Fruit fly (Drosophila melanogaster): Measurements from ENCODE around the gene for.

for gene

DNA sequence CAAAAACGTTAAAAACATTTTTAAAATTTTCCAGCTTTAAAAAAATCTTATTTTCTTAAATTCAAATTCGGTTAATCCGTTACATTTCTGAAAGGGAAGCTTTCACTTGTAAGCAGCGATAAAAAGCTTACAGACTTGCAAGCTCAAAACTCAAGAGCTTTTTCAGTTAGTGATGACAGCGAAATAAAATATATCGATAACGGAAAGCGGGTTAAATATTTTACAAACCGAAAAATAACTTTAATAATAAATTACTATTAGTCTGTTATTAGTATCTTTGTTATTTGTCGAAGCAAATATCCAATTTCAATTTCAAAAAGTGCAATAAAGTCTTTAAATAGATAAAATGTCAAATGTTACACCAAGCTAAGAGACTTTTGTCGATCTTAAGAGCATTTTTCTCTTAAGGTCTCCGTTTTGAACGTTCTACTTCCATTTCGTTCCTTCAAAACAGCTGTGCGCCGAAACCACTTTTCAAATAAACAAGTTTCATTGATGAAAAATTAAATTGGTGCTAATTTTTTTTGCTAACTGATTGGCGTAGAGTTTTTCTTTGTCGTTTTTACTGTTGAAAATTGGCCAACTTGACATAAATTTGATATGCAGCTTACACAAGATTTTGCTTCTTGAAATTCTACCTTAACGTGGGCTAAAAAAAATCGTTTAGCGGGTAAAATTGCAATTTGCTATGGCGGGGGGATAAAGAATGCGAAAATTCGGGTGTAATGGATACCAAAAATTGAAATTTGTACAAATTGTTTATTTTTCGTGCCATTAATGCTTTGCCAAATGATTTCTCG lies 8.4 kb downstream of the for start (continued):
- TF ChIP-seq Dref (GFP tag; IDR thresholded peaks at IDR 0.05) = peak; percentile 56
- TF ChIP-seq CG6854 (GFP tag; optimal IDR thresholded peaks at IDR 0.05) = no peak
- TF ChIP-seq pzg (GFP tag; optimal IDR thresholded peaks at IDR 0.05) = peak; percentile 19
- peak; percentile 55; the same call in 1 of the 2 replicates for TF ChIP-seq amos (GFP tag; IDR thresholded peaks at IDR 0.05; ENCODE audit: partially characterized antibody)
- TF ChIP-seq Fer1 (GFP tag; optimal IDR thresholded peaks at IDR 0.05) = peak; percentile 2
- no peak for TF ChIP-seq tx (GFP tag; optimal IDR thresholded peaks at IDR 0.05)
- TF ChIP-seq CG33557 (GFP tag; optimal IDR thresholded peaks at IDR 0.05) = no peak
- TF ChIP-seq gem (tag; optimal IDR thresholded peaks at IDR 0.05) = peak; percentile 28
- TF ChIP-seq CG11695 (GFP tag; IDR thresholded peaks at IDR 0.05) = 0 out of 3 replicates have a peak, but pooled peaks have one; percentile 16
- TF ChIP-seq CG17802 (tag; optimal IDR thresholded peaks at IDR 0.05) = no peak
- no peak for TF ChIP-seq Oaz (GFP tag; IDR thresholded peaks at IDR 0.05)
- no peak for TF ChIP-seq Awh (GFP tag; IDR thresholded peaks at IDR 0.05)
- no peak for TF ChIP-seq gsb-n (tag; optimal IDR thresholded peaks at IDR 0.05)
- no peak for TF ChIP-seq jigr1 (GFP tag; IDR thresholded peaks at IDR 0.05)
- TF ChIP-seq ac (GFP tag; optimal IDR thresholded peaks at IDR 0.05) = no peak
- TF ChIP-seq Rfx (GFP tag; IDR thresholded peaks at IDR 0.05) = peak; percentile 26; the same call in 1 of the 2 replicates
- no peak for TF ChIP-seq CG6254 (GFP tag; optimal IDR thresholded peaks at IDR 0.05)
- TF ChIP-seq CG30403 (GFP tag; optimal IDR thresholded peaks at IDR 0.05) = no peak
- TF ChIP-seq CG10979 (tag; optimal IDR thresholded peaks at IDR 0.05) = no peak
- peak; percentile 89 for TF ChIP-seq CG3163 (GFP tag; optimal IDR thresholded peaks at IDR 0.05)
- no peak for TF ChIP-seq CG10543 (GFP tag; optimal IDR thresholded peaks at IDR 0.05)
- TF ChIP-seq gcm (GFP tag; optimal IDR thresholded peaks at IDR 0.05) = peak; percentile 11
- TF ChIP-seq cad (GFP tag; optimal IDR thresholded peaks at IDR 0.05) = no peak
- peak; percentile 40; the same call in 1 of the 2 replicates for TF ChIP-seq Bgb (GFP tag; IDR thresholded peaks at IDR 0.05; ENCODE audit: partially characterized antibody)
- TF ChIP-seq GATAe (GFP tag; conservative IDR thresholded peaks at IDR 0.05) = no peak
- TF ChIP-seq peb (GFP tag; IDR thresholded peaks at IDR 0.05) = no peak
- peak; percentile 67 for TF ChIP-seq BEAF-32 (GFP tag; optimal IDR thresholded peaks at IDR 0.05)
- TF ChIP-seq Xrp1 (GFP tag; IDR thresholded peaks at IDR 0.05) = no peak
- TF ChIP-seq Dp (GFP tag; optimal IDR thresholded peaks at IDR 0.05) = peak; percentile 31
- no peak for TF ChIP-seq CG11456 (GFP tag; IDR thresholded peaks at IDR 0.05)
- TF ChIP-seq sna (GFP tag; IDR thresholded peaks at IDR 0.05; ENCODE audit: partially characterized antibody) = peak; percentile 70
- TF ChIP-seq sens (GFP tag) = peak; percentile 57
- no peak for TF ChIP-seq Hand (GFP tag; optimal IDR thresholded peaks at IDR 0.05)
- TF ChIP-seq hbn (GFP tag; IDR thresholded peaks at IDR 0.05; ENCODE audit: partially characterized antibody) = peak; percentile 74
- no peak for TF ChIP-seq CG18262 (tag; optimal IDR thresholded peaks at IDR 0.05)
- peak; percentile 18 for TF ChIP-seq grau (tag; optimal IDR thresholded peaks at IDR 0.05)
- peak; percentile 30 for TF ChIP-seq CG2120 (GFP tag; optimal IDR thresholded peaks at IDR 0.05)
- no peak for TF ChIP-seq Hey (tag; optimal IDR thresholded peaks at IDR 0.05)
- no peak for TF ChIP-seq Meics (GFP tag; optimal IDR thresholded peaks at IDR 0.05)
- TF ChIP-seq kni (GFP tag; optimal IDR thresholded peaks at IDR 0.05) = no peak
- no peak for TF ChIP-seq CG4730 (GFP tag; IDR thresholded peaks at IDR 0.05)
- TF ChIP-seq CG6654 (GFP tag; optimal IDR thresholded peaks at IDR 0.05) = no peak
- no peak for TF ChIP-seq CG15479 (GFP tag; optimal IDR thresholded peaks at IDR 0.05)
- TF ChIP-seq insv (GFP tag; optimal IDR thresholded peaks at IDR 0.05) = no peak
- TF ChIP-seq Scr (GFP tag; IDR thresholded peaks at IDR 0.05; ENCODE audit: partially characterized antibody) = peak; percentile 78
- peak; percentile 12 for TF ChIP-seq CTCF (GFP tag; optimal IDR thresholded peaks at IDR 0.05)
- no peak for TF ChIP-seq vfl (GFP tag; optimal IDR thresholded peaks at IDR 0.05)
- peak; percentile 84 for TF ChIP-seq Doc3 (GFP tag; IDR thresholded peaks at IDR 0.05; ENCODE audit: partially characterized antibody)
- TF ChIP-seq CG11696 (GFP tag; IDR thresholded peaks at IDR 0.05) = no peak
